Fruit fly (Drosophila melanogaster) whole organism, pupa: ENCODE data around the gene Rpt2.

Experiments
- CG13204 ChIP-seq: fragments of 200-800 bp; sonication (Bioruptor generic); optimal IDR thresholded peaks from 2 replicates; lab custom pipeline; 2018; ENCODE audit warnings: missing biosample characterization, mild to moderate bottlenecking, missing genetic modification characterization, moderate library complexity
- CG14655 ChIP-seq: fragments of 200-800 bp; sonication (Bioruptor generic); optimal IDR thresholded peaks from 3 replicates; lab custom pipeline; 2017; ENCODE audit warnings: mild to moderate bottlenecking, missing biosample characterization, missing genetic modification reagents, missing genetic modification characterization
- CG34367 ChIP-seq: fragments of 200-800 bp; sonication (Bioruptor generic); optimal IDR thresholded peaks from 2 replicates; lab custom pipeline; 2018; ENCODE audit warnings: missing biosample characterization, mild to moderate bottlenecking, missing genetic modification characterization
- rn ChIP-seq: fragments of 200-800 bp; sonication (Bioruptor generic); IDR thresholded peaks from 2 replicates; pipeline ENCODE4 v1.3.6; 2022; ENCODE audit warnings: missing biosample characterization, missing genetic modification characterization

- TF ChIP-seq CG13204 (GFP tag; lab: Kevin White, UChicago) (no peak), CG14655 (no peak), rn (GFP tag; lab: Robert Waterston, UW) (no peak), CG34367 (tag; lab: Kevin White, UChicago) (no peak)
Measured at dm6 chr3R:23928950-23929602, 2.3 kb downstream of the Rpt2 start, which contains the start of the genes CG43998, CG43999 and CG31142.
